Worm (Caenorhabditis elegans) whole organism, late embryonic: ENCODE results near the gene aat-1.
A peak's percentile ranks its signal among the peaks of the same experiment; 100 is the strongest.
"Not testable (repeated sequence)": the region's sequence is repeated elsewhere in the genome, so short reads cannot be mapped to it uniquely, and the experiment has no call there.

Experiments
- C08G9.2 ChIP-seq: sonication (generic microtip); optimal IDR thresholded peaks from 2 replicates; lab custom pipeline; 2016; ENCODE audit warnings: mild to moderate bottlenecking, missing genetic modification characterization, moderate library complexity, missing compliant biosample characterization
- K09A11.1 ChIP-seq: sonication (generic microtip); optimal IDR thresholded peaks from 2 replicates; lab custom pipeline; 2017; ENCODE audit warnings: antibody characterized with exemption, mild to moderate bottlenecking, missing genetic modification characterization, missing compliant biosample characterization; ENCODE audit not compliant: insufficient read depth
- ceh-14 ChIP-seq: sonication (generic microtip); optimal IDR thresholded peaks from 2 replicates; lab custom pipeline; 2016; ENCODE audit warnings: missing genotype, missing genetic modification characterization, missing compliant biosample characterization
- ceh-22 ChIP-seq: sonication (generic microtip); optimal IDR thresholded peaks from 2 replicates; lab custom pipeline; 2017; ENCODE audit warnings: missing biosample characterization, missing genetic modification characterization
- ceh-24 ChIP-seq: sonication (generic microtip); optimal IDR thresholded peaks from 2 replicates; lab custom pipeline; 2016; ENCODE audit warnings: mild to moderate bottlenecking, missing genetic modification characterization, missing compliant biosample characterization
- ceh-31 ChIP-seq: sonication (generic microtip); optimal IDR thresholded peaks from 2 replicates; lab custom pipeline; 2016; ENCODE audit warnings: missing genetic modification characterization, missing compliant biosample characterization
- ceh-34 ChIP-seq: sonication (generic microtip); optimal IDR thresholded peaks from 2 replicates; lab custom pipeline; 2016; ENCODE audit warnings: mild to moderate bottlenecking, missing genetic modification characterization, missing compliant biosample characterization
- ceh-45 ChIP-seq: fragments of 200-800 bp; sonication (Bioruptor generic); IDR thresholded peaks from 2 replicates; pipeline ENCODE4 v1.3.6; 2022; ENCODE audit warnings: missing genetic modification reagents, missing genetic modification characterization, missing compliant biosample characterization
- dmd-4 ChIP-seq: sonication (generic microtip); optimal IDR thresholded peaks from 2 replicates; lab custom pipeline; 2016; ENCODE audit warnings: borderline replicate concordance, missing genetic modification characterization, missing compliant biosample characterization
- dve-1 ChIP-seq: sonication (generic microtip); optimal IDR thresholded peaks from 2 replicates; lab custom pipeline; 2017; ENCODE audit warnings: antibody characterized with exemption, mild to moderate bottlenecking, missing genetic modification characterization, missing compliant biosample characterization
- elt-2 ChIP-seq: sonication (generic microtip); optimal IDR thresholded peaks from 2 replicates; lab custom pipeline; 2016; ENCODE audit warnings: missing genetic modification reagents, missing genetic modification characterization, missing compliant biosample characterization
- fax-1 ChIP-seq: sonication (generic microtip); optimal IDR thresholded peaks from 2 replicates; lab custom pipeline; 2016; ENCODE audit warnings: missing genotype, missing genetic modification characterization, missing compliant biosample characterization
- fkh-10 ChIP-seq: fragments of 150-350 bp; optimal IDR thresholded peaks from 2 replicates; lab custom pipeline; 2014; ENCODE audit warnings: missing biosample characterization, missing genetic modification reagents, missing genetic modification characterization
- hlh-13 ChIP-seq: fragments of 200-800 bp; sonication (Bioruptor generic); optimal IDR thresholded peaks from 2 replicates; lab custom pipeline; 2018; ENCODE audit warnings: mild to moderate bottlenecking, missing genetic modification characterization, missing compliant biosample characterization
- hlh-15 ChIP-seq: sonication (generic microtip); optimal IDR thresholded peaks from 2 replicates; lab custom pipeline; 2016; ENCODE audit warnings: missing genetic modification characterization, missing compliant biosample characterization
- hlh-30 ChIP-seq: sonication (generic microtip); optimal IDR thresholded peaks from 2 replicates; lab custom pipeline; 2017; ENCODE audit warnings: antibody characterized with exemption, missing genetic modification characterization, missing compliant biosample characterization; ENCODE audit not compliant: insufficient read depth
- mec-3 ChIP-seq: sonication (generic microtip); optimal IDR thresholded peaks from 2 replicates; lab custom pipeline; 2016; ENCODE audit warnings: borderline replicate concordance, missing genetic modification characterization, missing compliant biosample characterization
- npax-4 ChIP-seq: sonication (generic microtip); optimal IDR thresholded peaks from 2 replicates; lab custom pipeline; 2016; ENCODE audit warnings: missing genetic modification characterization, missing compliant biosample characterization
- pag-3 ChIP-seq: sonication (generic microtip); optimal IDR thresholded peaks from 2 replicates; lab custom pipeline; 2016; ENCODE audit warnings: missing compliant biosample characterization, missing genetic modification characterization, borderline replicate concordance
- pha-2 ChIP-seq: sonication (generic microtip); optimal IDR thresholded peaks from 2 replicates; lab custom pipeline; 2017; ENCODE audit warnings: mild to moderate bottlenecking, missing genetic modification characterization, missing compliant biosample characterization
- pqm-1 ChIP-seq: sonication (generic microtip); optimal IDR thresholded peaks from 2 replicates; lab custom pipeline; 2016; ENCODE audit warnings: missing genetic modification characterization, missing compliant biosample characterization
- pros-1 ChIP-seq: fragments of 150-350 bp; optimal IDR thresholded peaks from 2 replicates; lab custom pipeline; 2014; ENCODE audit warnings: missing biosample characterization, missing genetic modification reagents, missing genetic modification characterization
- rnt-1 ChIP-seq: sonication (generic microtip); optimal IDR thresholded peaks from 2 replicates; lab custom pipeline; 2016; ENCODE audit warnings: missing genetic modification characterization, missing compliant biosample characterization
- sdc-2 ChIP-seq: sonication (generic microtip); optimal IDR thresholded peaks from 2 replicates; lab custom pipeline; 2016; ENCODE audit warnings: missing genotype, missing genetic modification characterization, missing compliant biosample characterization
- sox-2 ChIP-seq: fragments of 200-800 bp; sonication (Bioruptor generic); IDR thresholded peaks from 2 replicates; pipeline ENCODE4 v1.3.6; 2022; ENCODE audit warnings: missing genetic modification reagents, missing genetic modification characterization, missing compliant biosample characterization
- sox-4 ChIP-seq: sonication (generic microtip); optimal IDR thresholded peaks from 2 replicates; lab custom pipeline; 2017; ENCODE audit warnings: mild to moderate bottlenecking, missing genetic modification characterization, inconsistent platforms, missing compliant biosample characterization
- syd-9 ChIP-seq: sonication (generic microtip); optimal IDR thresholded peaks from 2 replicates; lab custom pipeline; 2016; ENCODE audit warnings: mild to moderate bottlenecking, missing genetic modification characterization, moderate library complexity, missing compliant biosample characterization
- unc-3 ChIP-seq, 2 experiments: fragments of 200-800 bp in 1 of 2; sonication (Bioruptor generic) in 1 of 2; sonication (generic microtip) in 1 of 2; conservative IDR thresholded peaks in 1 of 2; optimal IDR thresholded peaks in 1 of 2; 2 replicates each; pipeline versions ENCODE4 v1.3.6 to Lab custom; 2016 to 2022; ENCODE audit warnings: missing compliant biosample characterization in 2 of 2, missing genetic modification characterization in 2 of 2, missing genetic modification reagents in 1 of 2
- unc-42 ChIP-seq: sonication (generic microtip); optimal IDR thresholded peaks from 2 replicates; lab custom pipeline; 2016; ENCODE audit warnings: missing genotype, missing genetic modification characterization, missing compliant biosample characterization
- unc-55 ChIP-seq: sonication (generic microtip); optimal IDR thresholded peaks from 2 replicates; lab custom pipeline; 2017; ENCODE audit warnings: missing biosample characterization, missing genetic modification reagents, missing genetic modification characterization

aat-1 gene

DNA sequence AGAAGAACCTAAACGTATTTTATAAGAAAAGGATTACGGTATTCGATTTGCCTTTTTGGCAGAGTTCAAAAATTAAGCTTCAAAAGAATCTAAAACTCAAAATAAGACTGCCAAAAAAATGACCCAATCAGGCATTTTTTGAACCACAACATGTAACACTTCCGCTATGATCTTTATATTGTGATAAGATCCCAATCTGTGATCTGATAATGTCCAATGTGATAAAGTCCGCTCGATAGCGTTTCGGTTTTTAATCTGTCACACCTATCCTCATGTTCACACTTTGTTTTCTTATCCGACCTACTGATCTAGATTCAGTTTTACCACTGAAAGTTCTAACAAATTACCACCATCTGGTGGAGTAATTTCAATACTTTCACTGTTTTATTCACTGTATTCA is 12.6 kb upstream of the aat-1 start:
- TF ChIP-seq ceh-34 (tag; lab: Kevin White, UChicago) (no peak), ceh-31 (tag; lab: Kevin White, UChicago) (no peak), fkh-10 (GFP tag; lab: Kevin White, UChicago) (no peak), C08G9.2 (tag; lab: Kevin White, UChicago) (no peak), hlh-13 (no peak)
- TF ChIP-seq, all 69 proteins: peak for 0

DNA sequence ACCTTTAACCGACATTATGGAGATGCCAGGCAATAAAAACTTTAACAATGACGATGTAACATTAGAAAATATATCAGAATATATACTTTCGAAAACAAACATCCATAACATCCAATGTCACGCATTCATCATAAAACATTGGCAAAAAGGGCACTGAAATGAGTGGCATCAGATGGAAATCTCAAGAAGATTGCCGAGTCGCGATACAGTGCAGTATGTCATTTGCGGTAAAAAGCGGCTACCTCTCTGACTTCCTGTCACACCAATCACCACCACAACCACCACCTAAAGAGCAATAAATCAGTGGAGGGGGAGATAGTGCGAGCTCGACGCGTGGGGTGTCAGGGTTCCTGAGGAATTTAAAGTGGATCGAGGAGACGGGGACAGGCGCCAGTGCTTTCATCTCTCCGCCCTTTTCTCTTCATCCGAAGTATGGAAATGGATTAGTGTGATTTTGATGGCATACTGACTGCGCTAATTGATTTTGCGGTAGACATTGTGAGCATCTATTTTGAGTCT is 11.6 kb upstream of the aat-1 start:
- TF ChIP-seq sox-2 (no peak), rnt-1 (tag; lab: Kevin White, UChicago) (peak; percentile 27), dmd-4 (tag; lab: Kevin White, UChicago) (no peak), unc-55 (GFP tag; lab: Kevin White, UChicago) (peak; percentile 48), unc-3 (GFP tag; conservative IDR thresholded peaks at IDR 0.05; lab: Robert Waterston, UW) (no peak), unc-3 (tag; optimal IDR thresholded peaks at IDR 0.05; lab: Kevin White, UChicago) (no peak), ceh-22 (no peak)

DNA sequence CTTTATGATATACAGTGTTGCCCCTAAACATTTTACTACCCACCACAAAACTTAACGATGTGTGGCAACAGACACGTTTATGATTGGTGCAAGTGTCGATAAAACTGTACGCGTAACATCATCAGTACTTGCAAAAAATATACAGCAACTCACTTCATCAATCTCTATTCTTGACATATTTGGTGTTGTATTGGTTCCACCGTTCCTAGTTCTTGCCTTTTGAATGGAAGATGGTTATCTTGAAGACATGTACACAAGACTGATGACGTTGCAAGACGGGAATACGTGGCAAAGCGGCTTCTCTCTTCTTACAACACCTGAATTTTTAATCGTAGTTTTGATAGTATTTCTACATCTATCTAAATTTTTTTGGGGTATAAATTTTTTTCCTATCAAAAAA is 9.4 kb upstream of the aat-1 start:
- TF ChIP-seq C08G9.2 (tag; lab: Kevin White, UChicago): no peak
- no peak for TF ChIP-seq pha-2 (tag; lab: Kevin White, UChicago)
- no peak for TF ChIP-seq sox-4 (tag; lab: Kevin White, UChicago)
- no peak for TF ChIP-seq mec-3 (tag; lab: Kevin White, UChicago)

DNA sequence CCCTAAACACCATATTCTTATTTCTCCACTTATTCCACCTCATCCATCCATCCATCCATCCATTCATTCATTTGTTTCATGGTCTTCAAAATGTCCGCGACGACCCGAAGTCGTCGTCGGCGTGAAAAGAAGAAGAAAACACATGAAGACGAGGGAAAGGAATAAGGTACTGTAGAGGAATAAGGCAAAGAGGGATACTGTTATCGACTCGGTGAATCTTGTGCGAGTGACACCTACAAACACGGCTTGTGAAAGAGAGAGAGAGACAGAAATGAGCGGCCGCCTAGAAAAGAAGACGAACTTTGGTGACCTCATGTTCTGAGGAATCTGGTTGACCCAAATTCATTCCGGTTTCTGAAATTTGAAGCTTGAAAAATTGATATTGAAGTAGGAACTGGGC is 7.6 kb upstream of the aat-1 start:
- no peak for TF ChIP-seq ceh-14 (tag; lab: Kevin White, UChicago)
- TF ChIP-seq sdc-2 (tag; lab: Kevin White, UChicago): no peak
- no peak for TF ChIP-seq unc-3 (GFP tag; conservative IDR thresholded peaks at IDR 0.05; lab: Robert Waterston, UW)
- no peak for TF ChIP-seq unc-3 (tag; optimal IDR thresholded peaks at IDR 0.05; lab: Kevin White, UChicago)
- TF ChIP-seq ceh-24: no peak
- TF ChIP-seq pag-3 (tag; lab: Kevin White, UChicago): no peak
- TF ChIP-seq unc-42 (tag; lab: Kevin White, UChicago): no peak
- no peak for TF ChIP-seq unc-55 (GFP tag; lab: Kevin White, UChicago)
- no peak for TF ChIP-seq syd-9 (tag; lab: Kevin White, UChicago)
- no peak for TF ChIP-seq elt-2
- TF ChIP-seq dve-1 (tag; lab: Kevin White, UChicago): no peak

DNA sequence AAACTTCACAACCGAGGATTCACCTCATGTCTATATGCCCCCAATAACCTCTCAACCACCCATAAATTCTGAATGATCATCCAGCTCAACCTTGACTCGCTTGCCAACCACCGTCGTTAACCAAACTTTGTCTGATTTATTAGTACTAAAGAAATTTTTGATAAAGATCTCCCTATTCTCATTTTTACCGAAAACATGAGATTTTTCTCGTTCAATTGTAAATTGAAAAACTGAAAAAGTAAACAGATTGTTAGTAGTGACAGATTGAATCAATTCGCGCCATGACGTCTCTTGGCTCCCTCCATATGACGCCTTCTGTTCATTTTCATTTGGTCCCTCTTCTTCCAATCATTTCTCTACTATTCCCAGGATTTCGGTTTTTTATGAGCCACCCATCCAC is 6.5 kb upstream of the aat-1 start:
- TF ChIP-seq pros-1 (tag; lab: Kevin White, UChicago): no peak
- no peak for TF ChIP-seq npax-4 (tag; lab: Kevin White, UChicago)
- no peak for TF ChIP-seq pag-3 (tag; lab: Kevin White, UChicago)
- no peak for TF ChIP-seq pqm-1 (tag; lab: Kevin White, UChicago)
- TF ChIP-seq elt-2: no peak
- no peak for TF ChIP-seq fax-1 (tag; lab: Kevin White, UChicago)
- TF ChIP-seq hlh-15 (tag; lab: Kevin White, UChicago): no peak
- no peak for TF ChIP-seq K09A11.1 (tag; lab: Kevin White, UChicago)
- TF ChIP-seq, all 69 proteins: peak for 0

DNA sequence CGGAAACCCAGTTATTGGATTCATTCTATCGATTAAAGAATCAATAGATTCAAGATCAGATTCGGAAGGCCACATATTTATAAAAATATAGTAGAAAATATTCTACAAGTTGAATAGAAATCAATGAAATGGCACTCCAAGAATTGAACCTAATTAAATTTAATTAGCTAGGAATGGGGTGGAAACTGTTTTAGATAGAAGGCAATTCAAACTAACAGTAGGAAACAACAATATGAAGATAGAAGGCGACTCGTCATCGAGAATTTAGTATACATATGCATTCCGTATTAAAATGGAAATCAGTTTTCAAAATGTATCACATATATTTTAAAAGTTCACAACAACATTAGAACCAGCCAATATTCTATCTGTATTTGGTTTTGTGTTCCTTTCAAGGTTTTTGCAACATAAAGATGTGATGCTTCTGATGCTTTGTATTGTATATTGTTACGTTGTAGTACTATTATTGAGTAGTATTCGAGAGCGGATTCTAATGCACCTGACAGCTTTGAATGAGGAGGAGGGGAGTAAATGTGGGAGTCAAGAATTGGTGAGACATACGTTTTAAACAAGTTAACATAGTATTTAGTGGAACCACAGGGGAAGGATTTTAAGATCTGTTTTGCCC is 5.6 kb downstream of the aat-1 start, which contains the start of the genes F27C8.3 and F27C8.2:
Gene F27C8.3 (minus strand): TSS at position 101 of the 628 bp plus-strand sequence.
Gene F27C8.2 (plus strand): TSS at position 578 of the 628 bp plus-strand sequence.
- TF ChIP-seq pros-1 (tag; lab: Kevin White, UChicago); ceh-45; hlh-30 (tag; lab: Kevin White, UChicago): not testable (repeated sequence)
